Fruit fly (Drosophila melanogaster) whole organism, adult: ENCODE results near the gene CG43693.

Experiments
- CG11617 ChIP-seq: fragments of 200-800 bp; sonication (Bioruptor generic); optimal IDR thresholded peaks from 2 replicates; lab custom pipeline; 2017; ENCODE audit warnings: mild to moderate bottlenecking, missing biosample characterization, missing genetic modification reagents, missing genetic modification characterization
- CG12768 ChIP-seq: fragments of 200-800 bp; sonication (Bioruptor generic); optimal IDR thresholded peaks from 2 replicates; lab custom pipeline; 2017; ENCODE audit warnings: missing biosample characterization, missing genetic modification characterization, mild to moderate bottlenecking, moderate library complexity, missing genetic modification reagents
- CG14711 ChIP-seq: fragments of 200-800 bp; sonication (Bioruptor generic); optimal IDR thresholded peaks from 2 replicates; lab custom pipeline; 2018; ENCODE audit warnings: missing biosample characterization, mild to moderate bottlenecking, missing genetic modification characterization, moderate library complexity
- CG1620 ChIP-seq: fragments of 200-800 bp; sonication (Bioruptor generic); optimal IDR thresholded peaks from 2 replicates; lab custom pipeline; 2016; ENCODE audit warnings: missing biosample characterization, missing genetic modification characterization
- CG33017 ChIP-seq: fragments of 200-800 bp; sonication (Bioruptor generic); optimal IDR thresholded peaks from 2 replicates; lab custom pipeline; 2018; ENCODE audit warnings: missing biosample characterization, mild to moderate bottlenecking, missing genetic modification characterization, moderate library complexity
- CG5204 ChIP-seq: fragments of 200-800 bp; sonication (Bioruptor generic); optimal IDR thresholded peaks from 2 replicates; lab custom pipeline; 2016; ENCODE audit warnings: missing biosample characterization, missing genetic modification characterization
- CG7045 ChIP-seq: fragments of 200-800 bp; sonication (Bioruptor generic); optimal IDR thresholded peaks from 2 replicates; lab custom pipeline; 2017; ENCODE audit warnings: missing biosample characterization, mild to moderate bottlenecking, missing genetic modification characterization
- CG7101 ChIP-seq: fragments of 200-800 bp; sonication (Bioruptor generic); optimal IDR thresholded peaks from 2 replicates; lab custom pipeline; 2018; ENCODE audit warnings: missing biosample characterization, mild to moderate bottlenecking, missing genetic modification characterization, moderate library complexity
- Clk ChIP-seq: fragments of 200-800 bp; sonication (Bioruptor generic); optimal IDR thresholded peaks from 2 replicates; lab custom pipeline; 2017; ENCODE audit warnings: missing biosample characterization, missing genetic modification characterization
- Crg-1 ChIP-seq: fragments of 200-800 bp; sonication (Bioruptor generic); optimal IDR thresholded peaks from 2 replicates; lab custom pipeline; 2016; ENCODE audit warnings: missing biosample characterization, missing genetic modification characterization
- Hr96 ChIP-seq: fragments of 200-800 bp; sonication (Bioruptor generic); optimal IDR thresholded peaks from 2 replicates; lab custom pipeline; 2016; ENCODE audit warnings: missing biosample characterization, missing genetic modification characterization
- Mnt ChIP-seq: fragments of 200-800 bp; sonication (Bioruptor generic); optimal IDR thresholded peaks from 2 replicates; lab custom pipeline; 2016; ENCODE audit warnings: missing biosample characterization, mild to moderate bottlenecking, missing genetic modification characterization
- bab1 ChIP-seq: fragments of 200-800 bp; sonication (Bioruptor generic); optimal IDR thresholded peaks from 3 replicates; lab custom pipeline; 2019; ENCODE audit warnings: missing biosample characterization, mild to moderate bottlenecking, missing genetic modification characterization, moderate library complexity
- cic ChIP-seq: fragments of 200-800 bp; sonication (Bioruptor generic); optimal IDR thresholded peaks from 2 replicates; lab custom pipeline; 2017; ENCODE audit warnings: missing biosample characterization, mild to moderate bottlenecking, missing genetic modification characterization, moderate library complexity
- cnc ChIP-seq, 2 experiments: fragments of >200 bp; optimal IDR thresholded peaks; 2 replicates each; lab custom pipeline; 2017
- kay ChIP-seq: fragments of 200-800 bp; sonication (Bioruptor generic); peaks from one replicate; lab custom pipeline; 2016; ENCODE audit warnings: missing biosample characterization, missing genetic modification characterization, borderline replicate concordance
- ovo ChIP-seq: fragments of 200-800 bp; sonication (Bioruptor generic); optimal IDR thresholded peaks from 2 replicates; lab custom pipeline; 2016; ENCODE audit warnings: missing biosample characterization, missing genetic modification characterization
- pad ChIP-seq: fragments of 200-800 bp; sonication (Bioruptor generic); optimal IDR thresholded peaks from 3 replicates; lab custom pipeline; 2017; ENCODE audit warnings: missing biosample characterization, missing genetic modification characterization, mild to moderate bottlenecking, moderate library complexity, missing genetic modification reagents
- tj ChIP-seq: fragments of 200-800 bp; sonication (Bioruptor generic); optimal IDR thresholded peaks from 3 replicates; lab custom pipeline; 2017; ENCODE audit warnings: missing biosample characterization, mild to moderate bottlenecking, missing genetic modification characterization, moderate library complexity
- toe ChIP-seq: fragments of 200-800 bp; sonication (Bioruptor generic); optimal IDR thresholded peaks from 2 replicates; lab custom pipeline; 2016; ENCODE audit warnings: missing biosample characterization, missing genetic modification characterization

The CG43693 gene

dm6 chr3L:11051271-11051670 lies at the start of gene CG43693:
CG43693 (minus strand) TSS chr3L:11051371.
- no peak for TF ChIP-seq cnc (optimal IDR thresholded peaks at IDR 0.05; lab: Kevin White, UChicago)
- TF ChIP-seq Mnt (GFP tag; lab: Kevin White, UChicago) = no peak
- TF ChIP-seq ovo = no peak
- no peak for TF ChIP-seq CG1620
- no peak for TF ChIP-seq Crg-1 (GFP tag; lab: Kevin White, UChicago)
- TF ChIP-seq tj = no peak
- TF ChIP-seq bab1 (GFP tag; lab: Kevin White, UChicago) = no peak
- TF ChIP-seq CG11617 = no peak
- no peak for TF ChIP-seq Clk (GFP tag; lab: Kevin White, UChicago)
- TF ChIP-seq CG33017 (tag; lab: Kevin White, UChicago) = no peak
- no peak for TF ChIP-seq CG7045
- no peak for TF ChIP-seq CG12768 (GFP tag; lab: Kevin White, UChicago)
- no peak for TF ChIP-seq kay (GFP tag; lab: Kevin White, UChicago)
- no peak for TF ChIP-seq toe (GFP tag; lab: Kevin White, UChicago)
- TF ChIP-seq CG14711 (tag; lab: Kevin White, UChicago) = no peak
- TF ChIP-seq CG7101 = no peak

DNA sequence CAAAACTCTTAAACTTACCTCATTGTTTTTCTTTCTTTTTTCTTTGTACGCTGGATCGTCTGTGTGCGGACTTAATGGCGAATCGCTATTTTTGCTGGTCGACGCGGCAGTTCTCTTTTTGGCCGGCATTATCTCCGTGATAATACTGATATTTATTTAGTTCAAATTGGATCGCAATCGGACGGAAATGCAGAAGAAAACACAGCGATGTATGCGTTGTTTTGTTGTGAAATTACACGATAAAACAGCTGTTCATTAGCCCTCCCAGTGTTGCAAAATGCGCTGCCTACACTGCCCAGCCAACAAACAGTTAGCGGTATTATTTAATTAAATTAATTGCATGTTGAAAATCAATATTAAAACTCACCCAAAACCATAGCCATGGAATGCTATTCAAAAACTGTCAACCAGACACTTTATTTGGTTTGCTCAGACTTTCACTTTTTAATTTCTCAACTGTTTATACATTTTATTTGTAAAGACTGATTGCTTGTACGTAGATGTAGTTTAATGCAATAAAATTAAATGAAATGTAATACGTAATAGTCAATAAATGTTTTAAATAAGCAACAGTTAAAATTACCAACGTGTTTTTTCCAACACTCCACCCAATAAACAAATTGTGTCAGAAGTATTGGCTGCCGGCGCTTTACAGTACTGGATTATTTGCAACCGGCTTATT lies 47.0 kb upstream of the CG43693 start, which contains the start of the genes Irbp18 and APP-BP1:
Gene Irbp18, minus strand, starts transcription at position 205 of the 682 bp plus-strand sequence.
Gene APP-BP1, plus strand, starts transcription at position 431 of the 682 bp plus-strand sequence.
- peak; percentile 96 for TF ChIP-seq CG5204 (GFP tag; lab: Kevin White, UChicago)
- TF ChIP-seq CG7045 = peak; percentile 93
- TF ChIP-seq Mnt (GFP tag; lab: Kevin White, UChicago) = peak; percentile 89
- peak; percentile 96 for TF ChIP-seq toe (GFP tag; lab: Kevin White, UChicago)
- TF ChIP-seq ovo = peak; percentile 84
- TF ChIP-seq CG7101 = peak; percentile 92
- TF ChIP-seq Crg-1 (GFP tag; lab: Kevin White, UChicago) = peak; percentile 98
- peak; percentile 71 for TF ChIP-seq cic (GFP tag; lab: Kevin White, UChicago)
- no peak for TF ChIP-seq cnc (optimal IDR thresholded peaks at IDR 0.05; lab: Kevin White, UChicago)
- peak; percentile 97 for TF ChIP-seq CG11617
- peak; percentile 88 for TF ChIP-seq CG14711 (tag; lab: Kevin White, UChicago)
- TF ChIP-seq CG12768 (GFP tag; lab: Kevin White, UChicago) = peak; percentile 96
- TF ChIP-seq Clk (GFP tag; lab: Kevin White, UChicago) = peak; percentile 85
- TF ChIP-seq CG33017 (tag; lab: Kevin White, UChicago) = peak; percentile 86
- TF ChIP-seq kay (GFP tag; lab: Kevin White, UChicago) = peak; percentile 97
- peak; percentile 92 for TF ChIP-seq Hr96 (GFP tag; lab: Kevin White, UChicago)
- TF ChIP-seq CG1620 = peak; percentile 96
- peak; percentile 89 for TF ChIP-seq pad (GFP tag; lab: Kevin White, UChicago)
- TF ChIP-seq tj = peak; percentile 80
- TF ChIP-seq bab1 (GFP tag; lab: Kevin White, UChicago) = peak; percentile 95

dm6 chr3L:11096195-11096908 lies 45.2 kb upstream of the CG43693 start, which contains the start of the genes CG46439, Iyd and CG33947:
CG46439 (minus strand) TSS chr3L:11096245.
Iyd (minus strand) TSS chr3L:11096245.
CG33947 (plus strand) TSS chr3L:11096496.
- TF ChIP-seq ovo (no peak), bab1 (GFP tag; lab: Kevin White, UChicago) (peak; percentile 64), CG7101 (peak; percentile 29), CG7045 (no peak), toe (GFP tag; lab: Kevin White, UChicago) (no peak), Mnt (GFP tag; lab: Kevin White, UChicago) (peak; percentile 53), tj (peak; percentile 46), Crg-1 (GFP tag; lab: Kevin White, UChicago) (peak; percentile 54), CG5204 (GFP tag; lab: Kevin White, UChicago) (no peak), CG1620 (peak; percentile 8), CG12768 (GFP tag; lab: Kevin White, UChicago) (peak; percentile 43), cic (GFP tag; lab: Kevin White, UChicago) (peak; percentile 33)

- no peak for TF ChIP-seq CG5204 (GFP tag; lab: Kevin White, UChicago)
- no peak for TF ChIP-seq Hr96 (GFP tag; lab: Kevin White, UChicago)
- TF ChIP-seq CG1620 = no peak
- TF ChIP-seq cnc (optimal IDR thresholded peaks at IDR 0.05; lab: Kevin White, UChicago) = no peak
Measured at dm6 chr3L:11094279-11094678, 43.1 kb upstream of the CG43693 start.

DNA sequence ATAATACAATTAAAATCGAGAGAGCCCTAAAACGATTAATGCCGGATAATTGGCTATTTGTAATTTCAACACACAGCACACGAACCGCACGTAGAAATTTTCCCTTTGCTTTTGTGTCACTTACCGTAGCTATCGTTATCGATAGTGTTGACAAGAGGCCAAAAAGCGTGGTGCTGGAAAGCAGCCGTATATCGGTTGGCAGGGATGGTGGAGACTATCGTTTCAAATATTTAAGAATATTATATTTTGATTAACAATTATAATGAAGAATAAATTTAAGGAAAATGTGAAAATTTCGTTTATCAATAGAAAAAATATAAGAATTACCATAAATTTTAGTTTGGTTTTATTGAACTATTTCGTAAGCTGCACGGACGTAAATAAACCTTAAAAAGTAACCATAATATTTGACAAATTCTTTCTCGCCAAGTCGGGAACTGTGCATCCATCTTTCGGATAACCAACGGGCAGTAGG lies 41.9 kb upstream of the CG43693 start, which contains the start of gene JIL-1:
Gene JIL-1, minus strand, starts transcription at position 148 of the 475 bp plus-strand sequence.
- TF ChIP-seq cic (GFP tag; lab: Kevin White, UChicago) (no peak), Crg-1 (GFP tag; lab: Kevin White, UChicago) (peak; percentile 86), Clk (GFP tag; lab: Kevin White, UChicago) (peak; percentile 67), pad (GFP tag; lab: Kevin White, UChicago) (peak; percentile 75), CG5204 (GFP tag; lab: Kevin White, UChicago) (peak; percentile 69), CG33017 (tag; lab: Kevin White, UChicago) (peak; percentile 66), kay (GFP tag; lab: Kevin White, UChicago) (peak; percentile 90), CG1620 (peak; percentile 83), CG12768 (GFP tag; lab: Kevin White, UChicago) (peak; percentile 76), CG11617 (peak; percentile 7), cnc (optimal IDR thresholded peaks at IDR 0.05; lab: Kevin White, UChicago) (no peak), toe (GFP tag; lab: Kevin White, UChicago) (peak; percentile 75), Hr96 (GFP tag; lab: Kevin White, UChicago) (peak; percentile 73), Mnt (GFP tag; lab: Kevin White, UChicago) (peak; percentile 78), CG7101 (peak; percentile 82), bab1 (GFP tag; lab: Kevin White, UChicago) (peak; percentile 80), CG7045 (peak; percentile 55), tj (no peak), CG14711 (tag; lab: Kevin White, UChicago) (peak; percentile 47), ovo (peak; percentile 57)
